Worm (Caenorhabditis elegans): ENCODE data around the gene ulp-4.

ulp-4 gene

ce11 chrII:8091528-8091927 lies 38.2 kb upstream of the ulp-4 start:
- peak; percentile 84 for TF ChIP-seq sma-3 (GFP tag; optimal IDR thresholded peaks at IDR 0.05)
- TF ChIP-seq ceh-16 (tag; optimal IDR thresholded peaks at IDR 0.05) = peak; percentile 12
- peak; percentile 55 for TF ChIP-seq nhr-21 (tag; optimal IDR thresholded peaks at IDR 0.05)
- TF ChIP-seq aly-2 (tag; optimal IDR thresholded peaks at IDR 0.05) = no peak
- peak; percentile 64 for TF ChIP-seq unc-55 (GFP tag; optimal IDR thresholded peaks at IDR 0.05)
- no peak for TF ChIP-seq R02D3.7 (tag; optimal IDR thresholded peaks at IDR 0.05)
- TF ChIP-seq nhr-23 (tag; optimal IDR thresholded peaks at IDR 0.05) = no peak
- peak; percentile 51 for TF ChIP-seq lsy-2 (tag; optimal IDR thresholded peaks at IDR 0.05)
- no peak for TF ChIP-seq ZK546.5 (tag; optimal IDR thresholded peaks at IDR 0.05)
- TF ChIP-seq blmp-1 (tag; optimal IDR thresholded peaks at IDR 0.05; ENCODE audit: insufficient read depth) = peak; percentile 28
- TF ChIP-seq nhr-25 (tag; optimal IDR thresholded peaks at IDR 0.05) = peak; percentile 59
- TF ChIP-seq crh-2 (tag; optimal IDR thresholded peaks at IDR 0.05) = peak; percentile 69
- peak; percentile 74 for TF ChIP-seq gmeb-1 (tag; optimal IDR thresholded peaks at IDR 0.05)
- no peak for TF ChIP-seq sem-4 (tag; optimal IDR thresholded peaks at IDR 0.05)
- TF ChIP-seq C34F6.9 (tag; optimal IDR thresholded peaks at IDR 0.05) = peak; percentile 18
- peak; percentile 84 for TF ChIP-seq ama-1 (optimal IDR thresholded peaks at IDR 0.05)
- TF ChIP-seq snpc-4 (tag; optimal IDR thresholded peaks at IDR 0.05) = peak; percentile 98
- peak; percentile 24 to 34 for TF ChIP-seq mdl-1 (tag; optimal IDR thresholded peaks at IDR 0.05)
- peak; percentile 78 for TF ChIP-seq fos-1 (tag; optimal IDR thresholded peaks at IDR 0.05)
- TF ChIP-seq lin-11 (tag; optimal IDR thresholded peaks at IDR 0.05) = no peak
- no peak for TF ChIP-seq mbf-1 (tag; optimal IDR thresholded peaks at IDR 0.05)
- TF ChIP-seq F13H6.1 (tag; optimal IDR thresholded peaks at IDR 0.05) = peak; percentile 63
- TF ChIP-seq lin-13 (GFP tag; optimal IDR thresholded peaks at IDR 0.05) = peak; percentile 71
- peak; percentile 14 for TF ChIP-seq skn-1 (tag; optimal IDR thresholded peaks at IDR 0.05)
- no peak for TF ChIP-seq nhr-12 (tag; optimal IDR thresholded peaks at IDR 0.05)
- TF ChIP-seq nhr-129 (tag; optimal IDR thresholded peaks at IDR 0.05) = peak; percentile 85
- no peak for TF ChIP-seq ztf-4 (tag; optimal IDR thresholded peaks at IDR 0.05)
- TF ChIP-seq sma-9 (GFP tag; optimal IDR thresholded peaks at IDR 0.05) = peak; percentile 67
- TF ChIP-seq sma-9 (tag; optimal IDR thresholded peaks at IDR 0.05) = no peak
- no peak for TF ChIP-seq lin-39 (tag; optimal IDR thresholded peaks at IDR 0.05)
- TF ChIP-seq egl-27 (tag; optimal IDR thresholded peaks at IDR 0.05) = peak; percentile 63
- no peak for TF ChIP-seq nhr-10 (tag; optimal IDR thresholded peaks at IDR 0.05)
- TF ChIP-seq nhr-237 (tag; optimal IDR thresholded peaks at IDR 0.05) = no peak
- TF ChIP-seq unc-39 (tag; optimal IDR thresholded peaks at IDR 0.05) = no peak

ce11 chrII:8092537-8092936 lies 37.2 kb upstream of the ulp-4 start, which contains the start of gene ltd-1:
ltd-1 (minus strand) TSS chrII:8092754.
- TF ChIP-seq mdl-1 (tag; optimal IDR thresholded peaks at IDR 0.05) (no peak), alr-1 (tag; optimal IDR thresholded peaks at IDR 0.05) (no peak), lin-11 (tag; optimal IDR thresholded peaks at IDR 0.05) (no peak), unc-55 (GFP tag; optimal IDR thresholded peaks at IDR 0.05) (no peak), lin-13 (GFP tag; optimal IDR thresholded peaks at IDR 0.05) (no peak), ceh-82 (tag; optimal IDR thresholded peaks at IDR 0.05) (no peak), F13H6.1 (tag; optimal IDR thresholded peaks at IDR 0.05) (no peak), peb-1 (tag; optimal IDR thresholded peaks at IDR 0.05) (no peak), gmeb-1 (tag; optimal IDR thresholded peaks at IDR 0.05) (no peak), nhr-77 (tag; optimal IDR thresholded peaks at IDR 0.05) (no peak), skn-1 (tag; optimal IDR thresholded peaks at IDR 0.05) (no peak), fos-1 (tag; optimal IDR thresholded peaks at IDR 0.05) (no peak), elt-1 (tag; optimal IDR thresholded peaks at IDR 0.05) (no peak), nhr-129 (tag; optimal IDR thresholded peaks at IDR 0.05) (no peak)

ce11 chrII:8093283-8093682 lies 36.5 kb upstream of the ulp-4 start:
- TF ChIP-seq nhr-129 (tag; optimal IDR thresholded peaks at IDR 0.05) (no peak), elt-3 (tag; optimal IDR thresholded peaks at IDR 0.05) (no peak), Y55F3AM.14 (GFP tag; optimal IDR thresholded peaks at IDR 0.05) (no peak), crh-2 (tag; optimal IDR thresholded peaks at IDR 0.05) (no peak), ztf-1 (GFP tag; conservative IDR thresholded peaks at IDR 0.05) (no peak), sma-3 (GFP tag; optimal IDR thresholded peaks at IDR 0.05) (no peak), fos-1 (tag; optimal IDR thresholded peaks at IDR 0.05) (no peak), F13H6.1 (tag; optimal IDR thresholded peaks at IDR 0.05) (no peak), nhr-6 (tag; optimal IDR thresholded peaks at IDR 0.05) (no peak), ztf-11 (tag; optimal IDR thresholded peaks at IDR 0.05) (no peak), elt-1 (tag; optimal IDR thresholded peaks at IDR 0.05) (no peak), ceh-16 (tag; optimal IDR thresholded peaks at IDR 0.05) (no peak), ama-1 (optimal IDR thresholded peaks at IDR 0.05) (no peak), nhr-21 (tag; optimal IDR thresholded peaks at IDR 0.05) (no peak), dmd-4 (tag; optimal IDR thresholded peaks at IDR 0.05) (no peak), ZK546.5 (tag; optimal IDR thresholded peaks at IDR 0.05) (no peak), R02D3.7 (tag; optimal IDR thresholded peaks at IDR 0.05) (no peak), ceh-82 (tag; optimal IDR thresholded peaks at IDR 0.05) (no peak), aly-2 (tag; optimal IDR thresholded peaks at IDR 0.05) (no peak), egl-27 (tag; optimal IDR thresholded peaks at IDR 0.05) (no peak)
